Worm (Caenorhabditis elegans): ENCODE data around the gene T04C9.2.

- TF ChIP-seq F13C5.2 (tag; optimal IDR thresholded peaks at IDR 0.05) (no peak), hmbx-1 (tag; optimal IDR thresholded peaks at IDR 0.05) (no peak), ama-1 (optimal IDR thresholded peaks at IDR 0.05) (no peak), sea-1 (GFP tag; conservative IDR thresholded peaks at IDR 0.05) (no peak), tbx-11 (GFP tag; IDR thresholded peaks at IDR 0.05) (no peak)
Observed at ce11 chrIII:5953041-5953912, 38.4 kb upstream of the T04C9.2 start.
